Worm (Caenorhabditis elegans): Measurements from ENCODE around the gene C24D10.49.

DNA sequence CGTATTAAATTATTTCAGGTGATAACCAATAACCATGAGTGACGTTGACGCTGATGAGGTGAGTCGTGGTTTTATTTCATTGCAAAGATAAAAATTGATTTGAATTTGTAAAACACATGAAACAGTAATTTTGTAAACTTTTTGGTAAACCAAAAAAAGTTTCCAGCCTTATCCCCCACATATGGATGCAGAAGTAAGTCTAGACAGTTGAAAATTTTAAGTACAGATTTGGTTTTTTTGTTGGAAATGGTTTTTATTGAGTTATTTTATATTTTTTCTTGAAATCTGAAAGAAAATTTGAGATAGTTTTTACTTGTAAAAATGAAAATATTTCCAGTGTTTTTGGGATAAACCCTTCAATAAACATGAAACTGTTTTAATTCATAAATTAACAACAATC is 47.4 kb upstream of the C24D10.49 start, which contains the start of gene tni-4:
- TF ChIP-seq crh-2 (tag; optimal IDR thresholded peaks at IDR 0.05): no peak
- TF ChIP-seq ZK546.5 (tag; optimal IDR thresholded peaks at IDR 0.05): no peak
- no peak for TF ChIP-seq mdl-1 (tag; optimal IDR thresholded peaks at IDR 0.05)
